Fruit fly (Drosophila melanogaster) whole organism, embryonic: ENCODE data around the gene Bet3.

Experiments
- Blimp-1 ChIP-seq: fragments of 200-800 bp; sonication (Bioruptor generic); optimal IDR thresholded peaks from 3 replicates; lab custom pipeline; 2018; ENCODE audit warnings: missing biosample characterization, missing genetic modification characterization, mild to moderate bottlenecking, moderate library complexity, missing genetic modification reagents
- CG10431 ChIP-seq: fragments of 200-800 bp; sonication (Bioruptor generic); optimal IDR thresholded peaks from 3 replicates; lab custom pipeline; 2018; ENCODE audit warnings: missing biosample characterization, mild to moderate bottlenecking, missing genetic modification characterization
- CG11247 ChIP-seq: fragments of 200-800 bp; sonication (Bioruptor generic); IDR thresholded peaks from 2 replicates; pipeline ENCODE4 v1.3.6; 2022; ENCODE audit warnings: missing biosample characterization, missing genetic modification characterization
- CG11560 ChIP-seq: fragments of 200-800 bp; sonication (Bioruptor generic); IDR thresholded peaks from 3 replicates; pipeline ENCODE4 v1.3.6; 2022; ENCODE audit warnings: missing biosample characterization, missing genetic modification characterization
- CG11696 ChIP-seq: fragments of 200-800 bp; sonication (Bioruptor generic); IDR thresholded peaks from 2 replicates; pipeline ENCODE4 v1.3.6; 2022; ENCODE audit warnings: missing biosample characterization, missing genetic modification characterization
- CG12219 ChIP-seq: fragments of 200-800 bp; sonication (Bioruptor generic); optimal IDR thresholded peaks from 3 replicates; lab custom pipeline; 2018; ENCODE audit warnings: missing biosample characterization, mild to moderate bottlenecking, missing genetic modification characterization
- CG12391 ChIP-seq: fragments of 200-800 bp; sonication (Bioruptor generic); optimal IDR thresholded peaks from 3 replicates; lab custom pipeline; 2018; ENCODE audit warnings: missing biosample characterization, mild to moderate bottlenecking, missing genetic modification characterization, moderate library complexity
- CG12744 ChIP-seq: fragments of 200-800 bp; sonication (Bioruptor generic); optimal IDR thresholded peaks from 2 replicates; lab custom pipeline; 2016; ENCODE audit warnings: missing biosample characterization, missing genetic modification characterization
- CG13296 ChIP-seq: fragments of 200-800 bp; sonication (Bioruptor generic); optimal IDR thresholded peaks from 3 replicates; lab custom pipeline; 2018; ENCODE audit warnings: missing biosample characterization, mild to moderate bottlenecking, missing genetic modification characterization
- CG13424 ChIP-seq: fragments of 200-800 bp; sonication (Bioruptor generic); optimal IDR thresholded peaks from 2 replicates; lab custom pipeline; 2019; ENCODE audit warnings: missing biosample characterization, mild to moderate bottlenecking, missing genetic modification characterization, moderate library complexity
- CG15269 ChIP-seq: fragments of 200-800 bp; sonication (Bioruptor generic); optimal IDR thresholded peaks from 2 replicates; lab custom pipeline; 2018; ENCODE audit warnings: missing biosample characterization, mild to moderate bottlenecking, missing genetic modification characterization, moderate library complexity
- CG1529 ChIP-seq: fragments of 200-800 bp; sonication (Bioruptor generic); optimal IDR thresholded peaks from 3 replicates; lab custom pipeline; 2018; ENCODE audit warnings: missing biosample characterization, missing genetic modification characterization
- CG1647 ChIP-seq: fragments of 200-800 bp; sonication (Bioruptor generic); optimal IDR thresholded peaks from 3 replicates; lab custom pipeline; 2016; ENCODE audit warnings: missing biosample characterization, missing genetic modification characterization
- CG16813 ChIP-seq: fragments of 200-800 bp; sonication (Bioruptor generic); IDR thresholded peaks from 3 replicates; pipeline ENCODE4 v1.3.6; 2022; ENCODE audit warnings: missing biosample characterization, missing genetic modification characterization; ENCODE audit not compliant: partially characterized antibody
- CG17359 ChIP-seq: fragments of 200-800 bp; sonication (Bioruptor generic); optimal IDR thresholded peaks from 3 replicates; lab custom pipeline; 2018; ENCODE audit warnings: missing biosample characterization, mild to moderate bottlenecking, missing genetic modification characterization, moderate library complexity
- CG17385 ChIP-seq: fragments of 200-800 bp; sonication (Bioruptor generic); optimal IDR thresholded peaks from 3 replicates; lab custom pipeline; 2018; ENCODE audit warnings: missing biosample characterization, mild to moderate bottlenecking, missing genetic modification characterization
- CG17568 ChIP-seq: fragments of 200-800 bp; sonication (Bioruptor generic); optimal IDR thresholded peaks from 2 replicates; lab custom pipeline; 2018; ENCODE audit warnings: missing biosample characterization, mild to moderate bottlenecking, missing genetic modification characterization, moderate library complexity
- CG18262 ChIP-seq: fragments of 200-800 bp; optimal IDR thresholded peaks from 3 replicates; lab custom pipeline; 2019; ENCODE audit warnings: missing biosample characterization, mild to moderate bottlenecking, missing genetic modification characterization, moderate library complexity
- CG2129 ChIP-seq: fragments of 200-800 bp; sonication (Bioruptor generic); IDR thresholded peaks from 2 replicates; pipeline ENCODE4 v1.3.6; 2022; ENCODE audit warnings: missing biosample characterization, missing genetic modification characterization; ENCODE audit not compliant: partially characterized antibody
- CG2889 ChIP-seq: fragments of 200-800 bp; sonication (Bioruptor generic); IDR thresholded peaks from 3 replicates; pipeline ENCODE4 v1.3.6; 2022; ENCODE audit warnings: missing biosample characterization, missing genetic modification characterization
- CG31441 ChIP-seq: fragments of 200-800 bp; sonication (Bioruptor generic); IDR thresholded peaks from 2 replicates; pipeline ENCODE4 v1.3.6; 2022; ENCODE audit warnings: missing biosample characterization, missing genetic modification characterization
- CG32767 ChIP-seq: fragments of 200-800 bp; sonication (Bioruptor generic); IDR thresholded peaks from 2 replicates; pipeline ENCODE4 v1.3.6; 2022; ENCODE audit warnings: missing biosample characterization, missing genetic modification characterization
- CG4617 ChIP-seq: fragments of 200-800 bp; sonication (Bioruptor generic); optimal IDR thresholded peaks from 3 replicates; lab custom pipeline; 2016; ENCODE audit warnings: missing biosample characterization, missing genetic modification characterization, borderline replicate concordance
- CG5245 ChIP-seq: fragments of 200-800 bp; sonication (Bioruptor generic); optimal IDR thresholded peaks from 3 replicates; lab custom pipeline; 2016; ENCODE audit warnings: missing biosample characterization, missing genetic modification characterization
- CG6654 ChIP-seq: fragments of 200-800 bp; sonication (Bioruptor generic); optimal IDR thresholded peaks from 2 replicates; lab custom pipeline; 2017; ENCODE audit warnings: missing biosample characterization, mild to moderate bottlenecking, missing genetic modification characterization
- CG7271 ChIP-seq: fragments of 200-800 bp; sonication (Bioruptor generic); optimal IDR thresholded peaks from 2 replicates; lab custom pipeline; 2018; ENCODE audit warnings: missing biosample characterization, mild to moderate bottlenecking, missing genetic modification characterization, moderate library complexity
- CG8089 ChIP-seq: fragments of 200-800 bp; sonication (Bioruptor generic); optimal IDR thresholded peaks from 3 replicates; lab custom pipeline; 2016; ENCODE audit warnings: missing biosample characterization, missing genetic modification characterization
- CG9215 ChIP-seq: fragments of 200-800 bp; sonication (Bioruptor generic); IDR thresholded peaks from 2 replicates; pipeline ENCODE4 v1.3.6; 2022; ENCODE audit warnings: missing biosample characterization, missing genetic modification characterization
- CG9817 ChIP-seq: fragments of 200-800 bp; sonication (Bioruptor generic); optimal IDR thresholded peaks from 2 replicates; lab custom pipeline; 2018; ENCODE audit warnings: missing biosample characterization, mild to moderate bottlenecking, missing genetic modification characterization, moderate library complexity
- Camta ChIP-seq: fragments of 200-800 bp; sonication (Bioruptor generic); optimal IDR thresholded peaks from 2 replicates; lab custom pipeline; 2016; ENCODE audit warnings: missing biosample characterization, missing genetic modification characterization
- HHEX ChIP-seq: fragments of 200-800 bp; sonication (Bioruptor generic); optimal IDR thresholded peaks from 3 replicates; lab custom pipeline; 2017; ENCODE audit warnings: missing biosample characterization, mild to moderate bottlenecking, missing genetic modification characterization, missing genetic modification reagents
- Mrtf ChIP-seq: fragments of 200-800 bp; sonication (Bioruptor generic); IDR thresholded peaks from 3 replicates; pipeline ENCODE4 v1.3.6; 2022; ENCODE audit warnings: missing biosample characterization, missing genetic modification characterization
- Nf-YA ChIP-seq: fragments of 200-800 bp; sonication (Bioruptor generic); IDR thresholded peaks from 2 replicates; pipeline ENCODE4 v1.3.6; 2022; ENCODE audit warnings: missing biosample characterization, missing genetic modification characterization
- Pdp1 ChIP-seq, 2 experiments: fragments of 200-800 bp; sonication (Bioruptor generic); optimal IDR thresholded peaks; 3 replicates each; lab custom pipeline; 2016; ENCODE audit warnings: missing biosample characterization in 2 of 2, missing genetic modification characterization in 2 of 2, mild to moderate bottlenecking in 1 of 2, moderate library complexity in 1 of 2
- ab ChIP-seq: fragments of 200-800 bp; sonication (Bioruptor generic); optimal IDR thresholded peaks from 2 replicates; lab custom pipeline; 2016; ENCODE audit warnings: missing biosample characterization, missing genetic modification characterization
- corto ChIP-seq: fragments of 200-800 bp; sonication (Bioruptor generic); optimal IDR thresholded peaks from 2 replicates; lab custom pipeline; 2016; ENCODE audit warnings: missing biosample characterization, mild to moderate bottlenecking, missing genetic modification characterization, moderate library complexity
- danr ChIP-seq: fragments of 200-800 bp; sonication (Bioruptor generic); IDR thresholded peaks from 2 replicates; pipeline ENCODE4 v1.3.6; 2022; ENCODE audit warnings: missing biosample characterization, missing genetic modification characterization
- fd96Cb ChIP-seq: fragments of 200-800 bp; sonication (Bioruptor generic); optimal IDR thresholded peaks from 2 replicates; lab custom pipeline; 2018; ENCODE audit warnings: missing biosample characterization, mild to moderate bottlenecking, missing genetic modification characterization, moderate library complexity
- ham ChIP-seq: fragments of 200-800 bp; sonication (Bioruptor generic); IDR thresholded peaks from 2 replicates; pipeline ENCODE4 v1.3.6; 2022; ENCODE audit warnings: missing biosample characterization, missing genetic modification characterization
- hth ChIP-seq: fragments of >200 bp; optimal IDR thresholded peaks from 2 replicates; lab custom pipeline; 2017; ENCODE audit warnings: inconsistent platforms
- kah ChIP-seq: fragments of 200-800 bp; sonication (Bioruptor generic); optimal IDR thresholded peaks from 2 replicates; lab custom pipeline; 2018; ENCODE audit warnings: missing biosample characterization, mild to moderate bottlenecking, missing genetic modification characterization
- kni ChIP-seq: fragments of 200-800 bp; sonication (Bioruptor generic); optimal IDR thresholded peaks from 3 replicates; lab custom pipeline; 2017; ENCODE audit warnings: mild to moderate bottlenecking, missing biosample characterization, missing genetic modification reagents, missing genetic modification characterization
- knrl ChIP-seq: fragments of 200-800 bp; sonication (Bioruptor generic); IDR thresholded peaks from 3 replicates; pipeline ENCODE4 v1.3.6; 2022; ENCODE audit warnings: missing biosample characterization, missing genetic modification characterization; ENCODE audit not compliant: partially characterized antibody
- prd ChIP-seq, 3 experiments: fragments of >200 bp in 2 of 3; fragments of 200-800 bp in 1 of 3; sonication (Bioruptor generic) in 1 of 3; optimal IDR thresholded peaks in 2 of 3; IDR thresholded peaks in 1 of 3; 2 replicates in 2 of 3; 3 replicates in 1 of 3; pipeline versions ENCODE4 v1.3.6 to Lab custom; 2017 to 2022; ENCODE audit warnings: missing biosample characterization in 1 of 3, missing genetic modification characterization in 1 of 3
- sens ChIP-seq: fragments of 200-800 bp; sonication (Bioruptor generic); peaks from one replicate; lab custom pipeline; 2016; ENCODE audit warnings: missing biosample characterization, missing genetic modification characterization
- seq ChIP-seq: fragments of 200-800 bp; sonication (Bioruptor generic); IDR thresholded peaks from 2 replicates; pipeline ENCODE4 v1.3.6; 2022; ENCODE audit warnings: missing biosample characterization, missing genetic modification characterization
- yki ChIP-seq: fragments of >200 bp; optimal IDR thresholded peaks from 3 replicates; lab custom pipeline; 2018
- zen2 ChIP-seq: fragments of 200-800 bp; sonication (Bioruptor generic); IDR thresholded peaks from 3 replicates; pipeline ENCODE4 v1.3.6; 2022; ENCODE audit warnings: missing biosample characterization, missing genetic modification characterization; ENCODE audit not compliant: partially characterized antibody

Gene Bet3

dm6 chr3L:9422636-9423419 is 19.2 kb downstream of the Bet3 start, which contains the start of gene aay (continued):
- TF ChIP-seq prd (optimal IDR thresholded peaks at IDR 0.05; lab: Kevin White, UChicago) (no peak), prd (GFP tag; IDR thresholded peaks at IDR 0.05; lab: Robert Waterston, UW) (peak; percentile 99), zen2 (no peak), CG4617 (GFP tag; lab: Kevin White, UChicago) (peak; percentile 98), CG15269 (peak; percentile 99), CG18262 (tag; lab: Kevin White, UChicago) (peak; percentile 100), fd96Cb (tag; lab: Kevin White, UChicago) (peak; percentile 99), Blimp-1 (GFP tag; lab: Kevin White, UChicago) (peak; percentile 99), CG13296 (GFP tag; lab: Kevin White, UChicago) (peak; percentile 99), CG1647 (GFP tag; lab: Kevin White, UChicago) (peak; percentile 98), CG6654 (GFP tag; lab: Kevin White, UChicago) (peak; percentile 91), CG11247 (peak; percentile 97), ab (GFP tag; lab: Kevin White, UChicago) (peak; percentile 82), CG12391 (peak; percentile 100), Pdp1 (GFP tag; optimal IDR thresholded peaks at IDR 0.05; lab: Kevin White, UChicago) (peak; percentile 96 to 98), CG7271 (tag; lab: Kevin White, UChicago) (peak; percentile 96), CG12744 (GFP tag; lab: Kevin White, UChicago) (peak; percentile 98), CG31441 (GFP tag; lab: Robert Waterston, UW) (peak; percentile 99), CG5245 (peak; percentile 97), CG32767 (peak; percentile 96), Mrtf (GFP tag; lab: Robert Waterston, UW) (peak; percentile 97), CG2889 (GFP tag; lab: Robert Waterston, UW) (peak; percentile 97), kni (GFP tag; lab: Kevin White, UChicago) (peak; percentile 95), CG16813 (GFP tag; lab: Robert Waterston, UW) (no peak), CG1529 (peak; percentile 99), danr (GFP tag; lab: Robert Waterston, UW) (peak; percentile 97), hth (lab: Kevin White, UChicago) (no peak), CG10431 (GFP tag; lab: Kevin White, UChicago) (peak; percentile 92), CG11560 (peak; percentile 91), CG2129 (GFP tag; lab: Robert Waterston, UW) (no peak), CG13424 (tag; lab: Kevin White, UChicago) (peak; percentile 99), yki (lab: Kevin White, UChicago) (no peak), CG9817 (tag; lab: Kevin White, UChicago) (peak; percentile 98), corto (peak; percentile 97), CG17359 (tag; lab: Kevin White, UChicago) (peak; percentile 99), CG8089 (peak; percentile 97), sens (GFP tag; lab: Kevin White, UChicago) (peak; percentile 100), CG11696 (GFP tag; lab: Robert Waterston, UW) (peak; percentile 94), Nf-YA (peak; percentile 97), CG17568 (peak; percentile 99), CG12219 (peak; percentile 98), CG17385 (peak; percentile 98), Camta (peak; percentile 98), kah (GFP tag; lab: Kevin White, UChicago) (peak; percentile 97), knrl (no peak; the same call in 2 of the 3 replicates), CG9215 (GFP tag; lab: Robert Waterston, UW) (peak; percentile 94), ham (GFP tag; lab: Robert Waterston, UW) (peak; percentile 92), seq (GFP tag; lab: Robert Waterston, UW) (peak; percentile 98), HHEX (GFP tag; lab: Kevin White, UChicago) (peak; percentile 98)
